Worm (Caenorhabditis elegans): ENCODE results near the gene sri-54.
"Not testable (repeated sequence)": the region's sequence is repeated elsewhere in the genome, so short reads cannot be mapped to it uniquely, and the experiment has no call there.

DNA sequence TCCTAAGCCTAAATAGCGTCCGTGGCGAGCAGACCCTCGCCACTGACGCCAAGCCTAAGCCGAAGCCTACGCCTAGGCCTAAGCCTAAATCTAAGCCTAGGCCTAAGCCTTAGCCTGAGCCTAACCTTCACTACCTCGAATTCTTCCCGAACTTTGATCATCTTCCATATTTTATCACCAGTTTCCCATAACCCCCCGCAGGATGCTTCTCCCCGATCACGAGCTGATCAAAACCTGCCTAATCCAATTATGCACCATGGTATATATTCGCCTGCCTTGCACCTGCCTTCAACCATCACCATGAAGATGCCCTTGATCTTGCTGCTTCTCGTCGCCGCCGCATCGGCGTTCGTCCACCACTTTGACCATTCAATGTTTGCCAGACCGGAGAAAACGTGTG lies 11.0 kb downstream of the sri-54 start, which contains the start of gene ins-31:
- TF ChIP-seq nhr-11 (tag; optimal IDR thresholded peaks at IDR 0.05); nhr-111 (GFP tag; optimal IDR thresholded peaks at IDR 0.05); hlh-30 (tag; optimal IDR thresholded peaks at IDR 0.05; ENCODE audit: insufficient read depth); lin-13 (GFP tag; optimal IDR thresholded peaks at IDR 0.05); pha-4 (GFP tag; IDR thresholded peaks at IDR 0.05); pha-4 (tag; optimal IDR thresholded peaks at IDR 0.05); lin-38 (GFP tag; IDR thresholded peaks at IDR 0.05); lin-39 (tag; optimal IDR thresholded peaks at IDR 0.05); dmd-8 (GFP tag; IDR thresholded peaks at IDR 0.05); fos-1 (tag; optimal IDR thresholded peaks at IDR 0.05); snpc-4 (tag; optimal IDR thresholded peaks at IDR 0.05); nhr-102 (tag; optimal IDR thresholded peaks at IDR 0.05); egl-27 (tag; optimal IDR thresholded peaks at IDR 0.05); Y48G9A.11 (GFP tag; IDR thresholded peaks at IDR 0.05); set-16 (GFP tag; IDR thresholded peaks at IDR 0.05): not testable (repeated sequence)
